Worm (Caenorhabditis elegans) whole organism, late embryonic: ENCODE results near the gene ced-9.

Experiments used
- C08G9.2 ChIP-seq: sonication (generic microtip); optimal IDR thresholded peaks from 2 replicates; lab custom pipeline; 2016; ENCODE audit warnings: mild to moderate bottlenecking, missing genetic modification characterization, moderate library complexity, missing compliant biosample characterization
- C38D4.7 ChIP-seq: fragments of 200-800 bp; sonication (Bioruptor generic); optimal IDR thresholded peaks from 2 replicates; lab custom pipeline; 2018; ENCODE audit warnings: mild to moderate bottlenecking, missing genetic modification characterization, moderate library complexity, missing compliant biosample characterization
- F13H6.1 ChIP-seq: sonication (generic microtip); optimal IDR thresholded peaks from 2 replicates; lab custom pipeline; 2016; ENCODE audit warnings: missing genetic modification characterization, missing compliant biosample characterization
- K02D7.2 ChIP-seq: sonication (generic microtip); optimal IDR thresholded peaks from 2 replicates; lab custom pipeline; 2017; ENCODE audit warnings: mild to moderate bottlenecking, missing genetic modification characterization, missing compliant biosample characterization
- K09A11.1 ChIP-seq: sonication (generic microtip); optimal IDR thresholded peaks from 2 replicates; lab custom pipeline; 2017; ENCODE audit warnings: antibody characterized with exemption, mild to moderate bottlenecking, missing genetic modification characterization, missing compliant biosample characterization; ENCODE audit not compliant: insufficient read depth
- ceh-14 ChIP-seq: sonication (generic microtip); optimal IDR thresholded peaks from 2 replicates; lab custom pipeline; 2016; ENCODE audit warnings: missing genotype, missing genetic modification characterization, missing compliant biosample characterization
- ceh-18 ChIP-seq: sonication (generic microtip); optimal IDR thresholded peaks from 2 replicates; lab custom pipeline; 2016; ENCODE audit warnings: missing genetic modification characterization, missing compliant biosample characterization
- ceh-19 ChIP-seq: fragments of 200-800 bp; sonication (Bioruptor generic); optimal IDR thresholded peaks from 2 replicates; lab custom pipeline; 2018; ENCODE audit warnings: mild to moderate bottlenecking, missing genetic modification characterization, missing compliant biosample characterization
- ceh-2 ChIP-seq: sonication (generic microtip); optimal IDR thresholded peaks from 2 replicates; lab custom pipeline; 2016; ENCODE audit warnings: missing genotype, missing genetic modification characterization, missing compliant biosample characterization
- ceh-24 ChIP-seq: sonication (generic microtip); optimal IDR thresholded peaks from 2 replicates; lab custom pipeline; 2016; ENCODE audit warnings: mild to moderate bottlenecking, missing genetic modification characterization, missing compliant biosample characterization
- ceh-34 ChIP-seq: sonication (generic microtip); optimal IDR thresholded peaks from 2 replicates; lab custom pipeline; 2016; ENCODE audit warnings: mild to moderate bottlenecking, missing genetic modification characterization, missing compliant biosample characterization
- ceh-45 ChIP-seq: fragments of 200-800 bp; sonication (Bioruptor generic); IDR thresholded peaks from 2 replicates; pipeline ENCODE4 v1.3.6; 2022; ENCODE audit warnings: missing genetic modification reagents, missing genetic modification characterization, missing compliant biosample characterization
- ceh-6 ChIP-seq: fragments of 200-800 bp; sonication (Bioruptor generic); optimal IDR thresholded peaks from 2 replicates; lab custom pipeline; 2018; ENCODE audit warnings: mild to moderate bottlenecking, missing genetic modification characterization, missing compliant biosample characterization
- ceh-9 ChIP-seq: sonication (generic microtip); optimal IDR thresholded peaks from 2 replicates; lab custom pipeline; 2016; ENCODE audit warnings: mild to moderate bottlenecking, missing genetic modification characterization, inconsistent platforms, missing compliant biosample characterization
- dmd-4 ChIP-seq: sonication (generic microtip); optimal IDR thresholded peaks from 2 replicates; lab custom pipeline; 2016; ENCODE audit warnings: borderline replicate concordance, missing genetic modification characterization, missing compliant biosample characterization
- dve-1 ChIP-seq: sonication (generic microtip); optimal IDR thresholded peaks from 2 replicates; lab custom pipeline; 2017; ENCODE audit warnings: antibody characterized with exemption, mild to moderate bottlenecking, missing genetic modification characterization, missing compliant biosample characterization
- ets-4 ChIP-seq: sonication (generic microtip); optimal IDR thresholded peaks from 2 replicates; lab custom pipeline; 2016; ENCODE audit warnings: missing genetic modification characterization, missing compliant biosample characterization
- eyg-1 ChIP-seq: sonication (generic microtip); optimal IDR thresholded peaks from 2 replicates; lab custom pipeline; 2016; ENCODE audit warnings: missing genotype, missing genetic modification characterization, missing compliant biosample characterization
- fax-1 ChIP-seq: sonication (generic microtip); optimal IDR thresholded peaks from 2 replicates; lab custom pipeline; 2016; ENCODE audit warnings: missing genotype, missing genetic modification characterization, missing compliant biosample characterization
- hlh-15 ChIP-seq: sonication (generic microtip); optimal IDR thresholded peaks from 2 replicates; lab custom pipeline; 2016; ENCODE audit warnings: missing genetic modification characterization, missing compliant biosample characterization
- hlh-30 ChIP-seq: sonication (generic microtip); optimal IDR thresholded peaks from 2 replicates; lab custom pipeline; 2017; ENCODE audit warnings: antibody characterized with exemption, missing genetic modification characterization, missing compliant biosample characterization; ENCODE audit not compliant: insufficient read depth
- hlh-8 ChIP-seq: sonication (generic microtip); optimal IDR thresholded peaks from 2 replicates; lab custom pipeline; 2016; ENCODE audit warnings: missing genotype, missing genetic modification characterization, missing compliant biosample characterization
- lim-6 ChIP-seq: sonication (generic microtip); optimal IDR thresholded peaks from 2 replicates; lab custom pipeline; 2016; ENCODE audit warnings: missing genetic modification characterization, missing compliant biosample characterization
- mec-3 ChIP-seq: sonication (generic microtip); optimal IDR thresholded peaks from 2 replicates; lab custom pipeline; 2016; ENCODE audit warnings: borderline replicate concordance, missing genetic modification characterization, missing compliant biosample characterization
- npax-4 ChIP-seq: sonication (generic microtip); optimal IDR thresholded peaks from 2 replicates; lab custom pipeline; 2016; ENCODE audit warnings: missing genetic modification characterization, missing compliant biosample characterization
- odd-2 ChIP-seq: sonication (generic microtip); optimal IDR thresholded peaks from 2 replicates; lab custom pipeline; 2017; ENCODE audit warnings: antibody characterized with exemption, mild to moderate bottlenecking, missing genetic modification characterization, missing compliant biosample characterization
- pqm-1 ChIP-seq: sonication (generic microtip); optimal IDR thresholded peaks from 2 replicates; lab custom pipeline; 2016; ENCODE audit warnings: missing genetic modification characterization, missing compliant biosample characterization
- pros-1 ChIP-seq: fragments of 150-350 bp; optimal IDR thresholded peaks from 2 replicates; lab custom pipeline; 2014; ENCODE audit warnings: missing biosample characterization, missing genetic modification reagents, missing genetic modification characterization
- rnt-1 ChIP-seq: sonication (generic microtip); optimal IDR thresholded peaks from 2 replicates; lab custom pipeline; 2016; ENCODE audit warnings: missing genetic modification characterization, missing compliant biosample characterization
- sdc-2 ChIP-seq: sonication (generic microtip); optimal IDR thresholded peaks from 2 replicates; lab custom pipeline; 2016; ENCODE audit warnings: missing genotype, missing genetic modification characterization, missing compliant biosample characterization
- sox-2 ChIP-seq: fragments of 200-800 bp; sonication (Bioruptor generic); IDR thresholded peaks from 2 replicates; pipeline ENCODE4 v1.3.6; 2022; ENCODE audit warnings: missing genetic modification reagents, missing genetic modification characterization, missing compliant biosample characterization
- sox-4 ChIP-seq: sonication (generic microtip); optimal IDR thresholded peaks from 2 replicates; lab custom pipeline; 2017; ENCODE audit warnings: mild to moderate bottlenecking, missing genetic modification characterization, inconsistent platforms, missing compliant biosample characterization
- tbx-2 ChIP-seq: sonication (generic microtip); optimal IDR thresholded peaks from 2 replicates; lab custom pipeline; 2016; ENCODE audit warnings: missing genetic modification characterization, missing compliant biosample characterization
- tbx-7 ChIP-seq: sonication (generic microtip); optimal IDR thresholded peaks from 2 replicates; lab custom pipeline; 2016; ENCODE audit warnings: missing genotype, missing genetic modification characterization, missing compliant biosample characterization
- unc-42 ChIP-seq: sonication (generic microtip); optimal IDR thresholded peaks from 2 replicates; lab custom pipeline; 2016; ENCODE audit warnings: missing genotype, missing genetic modification characterization, missing compliant biosample characterization
- zip-5 ChIP-seq: sonication (generic microtip); optimal IDR thresholded peaks from 2 replicates; lab custom pipeline; 2016; ENCODE audit warnings: missing genetic modification characterization, missing compliant biosample characterization

Gene ced-9

DNA sequence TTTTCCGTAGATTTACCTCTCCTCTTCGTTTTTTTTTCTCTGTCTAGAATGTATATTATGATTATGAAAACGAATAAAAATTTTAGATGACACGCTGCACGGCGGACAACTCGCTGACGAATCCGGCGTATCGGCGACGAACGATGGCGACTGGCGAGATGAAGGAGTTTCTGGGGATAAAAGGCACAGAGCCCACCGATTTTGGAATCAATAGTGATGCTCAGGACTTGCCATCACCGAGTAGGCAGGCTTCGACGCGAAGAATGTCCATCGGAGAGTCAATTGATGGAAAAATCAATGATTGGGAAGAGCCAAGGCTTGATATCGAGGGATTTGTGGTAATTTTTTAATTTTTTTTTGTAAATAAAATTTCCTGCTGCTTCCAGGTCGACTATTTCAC is at the start of gene ced-9:
Gene ced-9, plus strand, starts transcription at position 87 of the 400 bp plus-strand sequence.
- TF ChIP-seq ceh-14 (tag; lab: Kevin White, UChicago) (no peak), lim-6 (tag; lab: Kevin White, UChicago) (no peak), ceh-18 (tag; lab: Kevin White, UChicago) (no peak), ceh-19 (GFP tag; lab: Kevin White, UChicago) (no peak), sox-4 (no peak), sdc-2 (tag; lab: Kevin White, UChicago) (no peak), tbx-7 (tag; lab: Kevin White, UChicago) (no peak), zip-5 (tag; lab: Kevin White, UChicago) (no peak), fax-1 (tag; lab: Kevin White, UChicago) (no peak), mec-3 (tag; lab: Kevin White, UChicago) (no peak), rnt-1 (tag; lab: Kevin White, UChicago) (no peak), odd-2 (no peak)
- TF ChIP-seq, all 69 proteins: peak for 0

- TF ChIP-seq ceh-9 (tag; lab: Kevin White, UChicago) (no peak), pqm-1 (no peak), odd-2 (no peak), sdc-2 (tag; lab: Kevin White, UChicago) (no peak), hlh-15 (tag; lab: Kevin White, UChicago) (no peak), unc-42 (tag; lab: Kevin White, UChicago) (no peak), eyg-1 (no peak), K02D7.2 (no peak)
These were observed 49.3 kb upstream of the ced-9 start, which contains the start of gene K10G9.2 for ce11 chrIII:10285623-10286022. TSS of gene K10G9.2 (plus strand) at chrIII:10285923.

DNA sequence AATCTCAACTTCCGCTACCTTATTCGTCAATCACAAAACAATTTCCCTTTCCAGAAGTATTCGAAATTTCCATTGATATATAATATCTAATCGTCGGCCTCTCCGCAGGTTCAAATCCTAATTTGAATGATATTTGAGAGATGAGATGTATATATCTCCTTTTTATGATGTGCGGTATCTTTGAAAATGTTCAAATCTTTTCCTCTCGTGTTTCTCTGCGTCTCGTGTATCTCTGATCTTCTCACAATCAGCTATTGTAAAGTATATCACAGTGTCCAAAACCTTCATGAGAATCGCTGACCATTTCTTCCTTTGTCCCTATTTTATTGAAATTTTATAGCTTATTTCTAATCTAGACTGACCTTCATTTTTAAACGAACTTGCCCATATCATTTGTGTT is 45.2 kb upstream of the ced-9 start:
- no peak for TF ChIP-seq C38D4.7 (GFP tag; lab: Kevin White, UChicago)

- TF ChIP-seq tbx-2, result no peak
- no peak for TF ChIP-seq dve-1 (tag; lab: Kevin White, UChicago)
- TF ChIP-seq hlh-30 (tag; lab: Kevin White, UChicago), result no peak
- no peak for TF ChIP-seq odd-2
- TF ChIP-seq zip-5 (tag; lab: Kevin White, UChicago), result no peak
- TF ChIP-seq ets-4 (tag; lab: Kevin White, UChicago), result no peak
These were observed 44.4 kb upstream of the ced-9 start for ce11 chrIII:10290541-10290940.

DNA sequence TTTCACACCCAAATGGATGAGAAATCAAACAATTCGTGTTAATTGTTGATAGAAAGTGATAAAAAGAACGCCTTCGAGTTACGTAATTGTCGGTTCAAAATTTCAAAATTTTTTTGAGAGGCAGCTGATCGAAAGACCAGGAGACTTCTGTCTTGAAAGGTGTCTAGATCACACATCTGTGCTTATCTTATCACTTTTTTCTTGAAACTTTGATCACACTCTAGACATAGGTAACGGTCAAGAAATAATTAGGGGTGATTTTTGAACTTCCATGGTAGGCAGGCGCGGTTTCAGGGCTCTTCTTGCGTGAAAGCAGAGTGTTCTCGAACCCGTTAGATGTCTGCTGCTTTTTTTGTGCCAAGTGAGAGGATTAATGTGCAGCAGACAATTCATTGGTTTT is 41.6 kb upstream of the ced-9 start:
- TF ChIP-seq hlh-15 (tag; lab: Kevin White, UChicago) (no peak), ceh-18 (tag; lab: Kevin White, UChicago) (no peak), ceh-6 (GFP tag; lab: Kevin White, UChicago) (no peak), mec-3 (tag; lab: Kevin White, UChicago) (no peak), fax-1 (tag; lab: Kevin White, UChicago) (no peak), C08G9.2 (tag; lab: Kevin White, UChicago) (no peak), hlh-8 (no peak), rnt-1 (tag; lab: Kevin White, UChicago) (no peak), sox-2 (no peak), ceh-45 (GFP tag; lab: Robert Waterston, UW) (no peak), F13H6.1 (tag; lab: Kevin White, UChicago) (no peak), pros-1 (no peak), dmd-4 (tag; lab: Kevin White, UChicago) (no peak), sdc-2 (tag; lab: Kevin White, UChicago) (no peak), ceh-24 (no peak)

DNA sequence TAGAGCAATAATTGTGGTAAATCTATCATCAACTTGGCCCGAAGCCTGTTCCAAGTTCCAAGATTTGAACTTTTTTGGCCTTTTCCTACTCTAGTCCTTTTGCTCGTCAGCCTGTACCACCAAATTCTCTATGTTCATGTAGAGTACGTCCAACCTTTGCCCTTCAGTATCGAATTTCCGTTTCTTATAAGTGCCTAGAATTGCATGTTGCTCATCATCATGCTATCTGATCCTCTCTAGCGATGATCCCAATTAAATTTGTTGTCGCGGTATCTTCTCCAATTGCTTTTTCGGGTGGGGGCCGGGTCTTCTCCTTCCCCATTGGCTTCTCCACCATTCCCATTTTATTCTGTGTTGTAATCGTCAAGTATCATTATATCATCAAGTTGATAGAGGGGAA is 41.0 kb upstream of the ced-9 start:
- TF ChIP-seq ceh-2 (tag; lab: Kevin White, UChicago), result no peak
- TF ChIP-seq npax-4 (tag; lab: Kevin White, UChicago), result no peak
- TF ChIP-seq ceh-34 (tag; lab: Kevin White, UChicago), result no peak
- no peak for TF ChIP-seq K09A11.1 (tag; lab: Kevin White, UChicago)
- no peak for TF ChIP-seq dve-1 (tag; lab: Kevin White, UChicago)
- TF ChIP-seq pqm-1, result no peak
- TF ChIP-seq, all 69 proteins: peak for 0
